Fruit fly (Drosophila melanogaster) ovary, adult (tissue): Measurements from ENCODE around the gene Klp67A.

Source experiments
- CG17801 ChIP-seq: fragments of 200-800 bp; optimal IDR thresholded peaks from 2 replicates; lab custom pipeline; 2019; ENCODE audit warnings: missing biosample characterization, mild to moderate bottlenecking, missing genetic modification characterization, moderate library complexity; ENCODE audit not compliant: partially characterized antibody

Klp67A gene

DNA sequence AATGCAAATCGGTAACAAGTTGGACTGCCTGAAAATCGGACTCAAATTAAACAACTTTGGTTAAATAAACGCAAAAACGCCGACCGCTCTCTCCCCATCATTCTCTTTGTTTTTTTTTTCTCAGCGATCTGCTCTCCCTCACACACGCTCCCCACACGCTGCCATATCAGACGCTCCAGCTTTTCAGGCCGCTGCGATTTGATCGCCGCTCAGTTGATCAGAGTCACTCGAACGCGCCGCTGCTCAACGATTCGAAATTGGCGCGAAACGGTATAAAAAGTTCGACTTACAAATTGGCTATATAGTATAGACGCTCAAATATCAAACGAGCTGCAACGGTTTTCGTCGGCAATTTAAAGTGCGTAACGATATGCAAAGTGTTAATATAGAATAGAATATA lies 26.6 kb downstream of the Klp67A start:
- TF ChIP-seq CG17801 (GFP tag; lab: Kevin White, UChicago) = no peak

DNA sequence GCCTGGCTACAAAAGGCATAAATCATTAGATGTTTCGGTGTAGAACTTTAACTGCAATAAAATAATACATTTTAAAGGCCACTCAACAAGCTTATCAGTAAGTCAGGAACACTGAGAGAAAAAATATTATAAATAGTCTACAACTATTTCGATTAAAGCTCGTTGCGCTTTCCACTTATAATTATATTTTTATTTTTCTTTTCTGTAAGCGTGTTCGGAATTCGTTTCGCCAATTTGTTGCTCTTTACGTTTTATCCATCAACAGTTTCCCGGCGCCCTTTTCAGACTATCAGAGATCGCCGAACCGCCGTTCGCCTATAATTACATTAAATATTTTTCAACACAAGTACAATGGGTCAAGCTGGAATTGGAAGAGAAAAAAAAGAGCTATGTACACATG lies 27.8 kb downstream of the Klp67A start:
- no peak for TF ChIP-seq CG17801 (GFP tag; lab: Kevin White, UChicago)

DNA sequence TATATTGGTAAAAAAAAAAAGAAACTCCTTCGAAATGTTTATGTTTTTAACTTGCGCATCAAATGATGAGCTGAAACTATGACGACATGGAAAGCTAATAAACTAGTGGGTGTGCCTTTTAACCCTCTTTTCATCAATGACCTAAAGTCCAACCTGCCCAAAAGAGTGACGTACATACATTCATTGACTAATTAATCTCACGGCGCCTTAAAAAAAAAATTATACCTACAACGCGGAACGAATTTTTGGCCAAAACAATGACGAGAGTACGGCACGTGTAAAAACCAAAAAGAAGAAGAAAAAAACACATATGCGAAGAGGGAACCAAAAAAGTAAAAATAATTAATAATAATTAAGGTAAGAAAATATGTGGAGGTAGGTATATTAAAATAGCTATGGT lies 28.3 kb downstream of the Klp67A start, which contains the start of gene PGRP-LC:
TSS of gene PGRP-LC (plus strand) at position 301 of the 400 bp plus-strand sequence.
- no peak for TF ChIP-seq CG17801 (GFP tag; lab: Kevin White, UChicago)

DNA sequence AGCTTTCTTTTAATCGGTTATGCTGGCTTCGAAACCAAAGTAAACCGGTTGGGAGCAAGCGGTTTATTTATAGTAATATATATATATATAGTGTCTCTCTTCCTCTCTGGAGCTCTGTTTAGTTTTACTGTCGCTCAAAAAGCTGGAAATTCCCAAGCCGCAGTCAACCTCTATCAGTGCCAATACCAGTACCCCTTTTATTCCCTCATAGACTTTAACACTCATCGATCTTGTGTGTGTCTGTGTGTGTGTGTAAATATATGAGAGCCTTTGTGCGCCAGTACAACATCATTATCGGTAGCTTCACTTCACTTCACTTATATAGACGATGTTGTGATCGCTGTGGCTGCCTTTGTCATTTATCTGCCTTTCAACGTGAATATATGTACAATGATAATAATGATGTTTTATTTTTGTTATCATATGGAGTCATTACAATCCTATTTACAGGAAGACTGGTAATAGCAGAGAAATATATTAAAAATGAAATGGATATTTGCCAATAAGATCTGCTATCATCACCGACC lies 28.8 kb downstream of the Klp67A start:
- TF ChIP-seq CG17801 (GFP tag; lab: Kevin White, UChicago) = no peak

DNA sequence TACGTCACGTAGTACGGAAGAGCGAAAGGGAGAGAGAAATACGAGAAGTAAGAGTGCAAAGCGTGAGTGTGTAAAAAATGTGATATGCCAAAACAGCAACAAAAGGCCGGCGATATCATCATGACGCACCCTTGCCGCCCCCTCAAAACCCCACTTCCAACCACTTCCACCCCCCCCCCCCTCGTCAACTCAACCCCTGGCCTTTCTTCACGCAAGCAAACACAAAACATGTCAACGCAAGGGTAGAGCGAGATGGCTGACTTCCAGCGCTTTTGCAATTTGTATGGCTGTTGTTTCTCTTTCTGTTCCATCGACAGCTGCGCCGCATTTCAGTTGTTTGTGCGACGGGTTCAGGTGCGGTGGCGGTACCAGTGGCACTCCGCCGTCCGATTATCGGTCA lies 31.1 kb downstream of the Klp67A start:
- no peak for TF ChIP-seq CG17801 (GFP tag; lab: Kevin White, UChicago)

DNA sequence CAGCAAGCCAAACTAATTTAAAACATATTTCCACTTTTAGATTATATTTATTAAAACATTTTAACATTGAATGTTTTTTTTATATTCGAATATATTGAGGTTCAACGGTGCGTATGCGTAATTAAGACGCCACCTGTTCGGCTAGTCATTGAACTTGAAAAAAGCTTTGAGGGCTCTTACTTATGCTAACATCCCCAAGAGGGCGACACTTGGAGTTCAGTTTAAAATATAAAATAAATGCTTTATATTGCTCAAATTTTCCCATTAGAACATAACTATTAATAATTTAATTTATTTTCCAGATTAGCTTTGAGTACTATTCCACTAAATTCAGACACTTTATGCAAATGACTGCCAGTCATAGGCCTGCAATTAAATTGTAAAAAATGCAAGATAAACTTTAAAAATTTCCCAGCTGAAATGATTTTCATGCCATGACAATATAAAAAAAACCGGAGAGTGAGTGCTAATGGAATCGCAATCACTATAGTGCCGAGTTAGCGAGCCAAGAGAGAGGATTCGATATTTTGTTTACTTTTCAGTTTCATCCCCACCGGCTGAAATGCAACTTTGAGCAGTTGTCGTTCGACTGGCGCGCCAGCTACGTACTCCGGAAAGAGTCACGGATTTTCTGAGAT lies 33.0 kb downstream of the Klp67A start, which contains the start of gene PGRP-LA:
TSS of gene PGRP-LA (plus strand) at position 588 of the 638 bp plus-strand sequence.
- TF ChIP-seq CG17801 (GFP tag; lab: Kevin White, UChicago) = no peak
